Worm (Caenorhabditis elegans) whole organism, L4 larva: ENCODE results near the gene B0034.4.

ENCODE experiments used
- Y105C5A.15 ChIP-seq: fragments of 200-800 bp; sonication (Bioruptor generic); IDR thresholded peaks from 2 replicates; pipeline ENCODE4 v1.3.6; 2022; ENCODE audit warnings: missing genetic modification characterization, missing compliant biosample characterization
- aha-1 ChIP-seq: fragments of 150-350 bp; peaks from one replicate; lab custom pipeline; 2014; ENCODE audit warnings: missing biosample characterization, missing genetic modification characterization
- ctbp-1 ChIP-seq: fragments of 200-800 bp; sonication (Bioruptor generic); IDR thresholded peaks from 2 replicates; pipeline ENCODE4 v1.3.6; 2022; ENCODE audit warnings: missing genetic modification reagents, missing genetic modification characterization, missing compliant biosample characterization
- egl-43 ChIP-seq: fragments of 200-800 bp; sonication (Bioruptor generic); IDR thresholded peaks from 2 replicates; pipeline ENCODE4 v1.3.6; 2022; ENCODE audit warnings: missing genetic modification reagents, missing genetic modification characterization, missing compliant biosample characterization
- nhr-6 ChIP-seq: fragments of 150-350 bp; optimal IDR thresholded peaks from 2 replicates; lab custom pipeline; 2014; ENCODE audit warnings: missing biosample characterization, missing genetic modification characterization
- snpc-1.2 ChIP-seq: fragments of 200-800 bp; sonication (Bioruptor generic); IDR thresholded peaks from 2 replicates; pipeline ENCODE4 v1.3.6; 2022; ENCODE audit warnings: missing genetic modification reagents, missing genetic modification characterization, missing compliant biosample characterization
- snpc-4 ChIP-seq: fragments of 150-350 bp; optimal IDR thresholded peaks from 2 replicates; lab custom pipeline; 2014; ENCODE audit warnings: missing biosample characterization, missing genetic modification characterization

The B0034.4 gene

ce11 chrII:5918149-5918697 is 51.1 kb downstream of the B0034.4 start, which contains the start of gene ptp-2 (continued):
- TF ChIP-seq ctbp-1 (GFP tag; lab: Robert Waterston, UW) (no peak), snpc-1.2 (GFP tag; lab: Robert Waterston, UW) (no peak), aha-1 (tag; lab: Kevin White, UChicago) (no peak), Y105C5A.15 (GFP tag; lab: Robert Waterston, UW) (no peak), egl-43 (GFP tag; lab: Robert Waterston, UW) (no peak), nhr-6 (tag; lab: Kevin White, UChicago) (no peak), snpc-4 (tag; lab: Kevin White, UChicago) (no peak)
- TF ChIP-seq, all 104 proteins: peak for 12
